Fruit fly (Drosophila melanogaster) whole organism, adult: ENCODE results near the gene CG17361.
A peak's percentile ranks its signal among the peaks of the same experiment; 100 is the strongest.

Source experiments
- CG11617 ChIP-seq: fragments of 200-800 bp; sonication (Bioruptor generic); optimal IDR thresholded peaks from 2 replicates; lab custom pipeline; 2017; ENCODE audit warnings: mild to moderate bottlenecking, missing biosample characterization, missing genetic modification reagents, missing genetic modification characterization
- CG12768 ChIP-seq: fragments of 200-800 bp; sonication (Bioruptor generic); optimal IDR thresholded peaks from 2 replicates; lab custom pipeline; 2017; ENCODE audit warnings: missing biosample characterization, missing genetic modification characterization, mild to moderate bottlenecking, moderate library complexity, missing genetic modification reagents
- CG14711 ChIP-seq: fragments of 200-800 bp; sonication (Bioruptor generic); optimal IDR thresholded peaks from 2 replicates; lab custom pipeline; 2018; ENCODE audit warnings: missing biosample characterization, mild to moderate bottlenecking, missing genetic modification characterization, moderate library complexity
- CG1620 ChIP-seq: fragments of 200-800 bp; sonication (Bioruptor generic); optimal IDR thresholded peaks from 2 replicates; lab custom pipeline; 2016; ENCODE audit warnings: missing biosample characterization, missing genetic modification characterization
- CG33017 ChIP-seq: fragments of 200-800 bp; sonication (Bioruptor generic); optimal IDR thresholded peaks from 2 replicates; lab custom pipeline; 2018; ENCODE audit warnings: missing biosample characterization, mild to moderate bottlenecking, missing genetic modification characterization, moderate library complexity
- CG5204 ChIP-seq: fragments of 200-800 bp; sonication (Bioruptor generic); optimal IDR thresholded peaks from 2 replicates; lab custom pipeline; 2016; ENCODE audit warnings: missing biosample characterization, missing genetic modification characterization
- CG7045 ChIP-seq: fragments of 200-800 bp; sonication (Bioruptor generic); optimal IDR thresholded peaks from 2 replicates; lab custom pipeline; 2017; ENCODE audit warnings: missing biosample characterization, mild to moderate bottlenecking, missing genetic modification characterization
- CG7101 ChIP-seq: fragments of 200-800 bp; sonication (Bioruptor generic); optimal IDR thresholded peaks from 2 replicates; lab custom pipeline; 2018; ENCODE audit warnings: missing biosample characterization, mild to moderate bottlenecking, missing genetic modification characterization, moderate library complexity
- Clk ChIP-seq: fragments of 200-800 bp; sonication (Bioruptor generic); optimal IDR thresholded peaks from 2 replicates; lab custom pipeline; 2017; ENCODE audit warnings: missing biosample characterization, missing genetic modification characterization
- Crg-1 ChIP-seq: fragments of 200-800 bp; sonication (Bioruptor generic); optimal IDR thresholded peaks from 2 replicates; lab custom pipeline; 2016; ENCODE audit warnings: missing biosample characterization, missing genetic modification characterization
- Hr96 ChIP-seq: fragments of 200-800 bp; sonication (Bioruptor generic); optimal IDR thresholded peaks from 2 replicates; lab custom pipeline; 2016; ENCODE audit warnings: missing biosample characterization, missing genetic modification characterization
- Mnt ChIP-seq: fragments of 200-800 bp; sonication (Bioruptor generic); optimal IDR thresholded peaks from 2 replicates; lab custom pipeline; 2016; ENCODE audit warnings: missing biosample characterization, mild to moderate bottlenecking, missing genetic modification characterization
- bab1 ChIP-seq: fragments of 200-800 bp; sonication (Bioruptor generic); optimal IDR thresholded peaks from 3 replicates; lab custom pipeline; 2019; ENCODE audit warnings: missing biosample characterization, mild to moderate bottlenecking, missing genetic modification characterization, moderate library complexity
- cic ChIP-seq: fragments of 200-800 bp; sonication (Bioruptor generic); optimal IDR thresholded peaks from 2 replicates; lab custom pipeline; 2017; ENCODE audit warnings: missing biosample characterization, mild to moderate bottlenecking, missing genetic modification characterization, moderate library complexity
- cnc ChIP-seq, 2 experiments: fragments of >200 bp; optimal IDR thresholded peaks; 2 replicates each; lab custom pipeline; 2017
- kay ChIP-seq: fragments of 200-800 bp; sonication (Bioruptor generic); peaks from one replicate; lab custom pipeline; 2016; ENCODE audit warnings: missing biosample characterization, missing genetic modification characterization, borderline replicate concordance
- ovo ChIP-seq: fragments of 200-800 bp; sonication (Bioruptor generic); optimal IDR thresholded peaks from 2 replicates; lab custom pipeline; 2016; ENCODE audit warnings: missing biosample characterization, missing genetic modification characterization
- pad ChIP-seq: fragments of 200-800 bp; sonication (Bioruptor generic); optimal IDR thresholded peaks from 3 replicates; lab custom pipeline; 2017; ENCODE audit warnings: missing biosample characterization, missing genetic modification characterization, mild to moderate bottlenecking, moderate library complexity, missing genetic modification reagents
- tj ChIP-seq: fragments of 200-800 bp; sonication (Bioruptor generic); optimal IDR thresholded peaks from 3 replicates; lab custom pipeline; 2017; ENCODE audit warnings: missing biosample characterization, mild to moderate bottlenecking, missing genetic modification characterization, moderate library complexity
- toe ChIP-seq: fragments of 200-800 bp; sonication (Bioruptor generic); optimal IDR thresholded peaks from 2 replicates; lab custom pipeline; 2016; ENCODE audit warnings: missing biosample characterization, missing genetic modification characterization

CG17361 gene

DNA sequence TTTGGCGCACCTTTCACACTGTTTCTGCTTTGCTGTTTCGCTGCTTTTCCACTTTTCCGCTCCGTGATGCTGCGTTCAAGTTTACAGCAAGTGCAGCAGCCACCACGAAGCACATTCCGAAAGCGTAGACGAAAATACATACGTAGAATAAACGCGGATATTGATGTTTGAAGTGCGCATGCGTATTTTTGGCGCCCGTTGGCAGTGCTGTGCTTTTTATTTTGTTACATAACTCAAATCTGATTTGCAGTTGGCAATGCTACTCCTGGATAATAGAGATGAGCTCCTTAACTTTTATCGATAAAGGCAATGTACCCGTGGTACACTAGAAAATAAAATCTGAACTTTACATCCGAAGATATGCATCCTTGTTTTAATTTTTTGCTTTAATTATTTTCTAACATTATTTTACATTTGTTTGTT is 9.7 kb downstream of the CG17361 start:
- TF ChIP-seq CG11617 (GFP tag; lab: Kevin White, UChicago) (peak; percentile 14), CG7101 (peak; percentile 23), pad (GFP tag; lab: Kevin White, UChicago) (peak; percentile 4), toe (GFP tag; lab: Kevin White, UChicago) (no peak), cnc (optimal IDR thresholded peaks at IDR 0.05; lab: Kevin White, UChicago) (no peak), CG7045 (GFP tag; lab: Kevin White, UChicago) (peak; percentile 17), CG14711 (tag; lab: Kevin White, UChicago) (peak; percentile 21), Clk (GFP tag; lab: Kevin White, UChicago) (peak; percentile 16), Mnt (GFP tag; lab: Kevin White, UChicago) (peak; percentile 47), bab1 (GFP tag; lab: Kevin White, UChicago) (peak; percentile 22), CG1620 (GFP tag; lab: Kevin White, UChicago) (no peak), cic (GFP tag; lab: Kevin White, UChicago) (peak; percentile 88), ovo (GFP tag; lab: Kevin White, UChicago) (peak; percentile 21), CG12768 (peak; percentile 66)

DNA sequence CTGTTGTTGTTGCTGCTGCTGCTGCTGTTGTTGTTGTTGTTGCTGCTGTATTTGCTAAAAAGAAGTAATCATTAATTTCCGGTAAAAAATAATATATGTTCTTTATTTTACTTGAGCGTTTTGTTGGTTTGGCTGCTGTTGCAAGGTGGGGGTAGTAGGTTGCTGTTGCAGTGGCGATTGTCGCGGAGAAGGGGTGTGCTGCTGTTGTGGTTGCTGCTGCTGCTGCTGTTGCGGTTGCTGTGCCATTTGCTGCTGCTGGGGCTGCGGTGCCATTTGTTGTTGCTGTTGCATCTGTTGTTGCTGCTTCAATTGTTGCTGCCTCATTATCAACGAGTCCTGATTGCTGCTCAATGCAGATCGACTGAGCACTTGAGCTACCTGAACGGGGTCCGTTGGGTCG is 28.7 kb downstream of the CG17361 start:
- TF ChIP-seq CG7045 (GFP tag; lab: Kevin White, UChicago) (no peak), CG14711 (tag; lab: Kevin White, UChicago) (no peak), CG1620 (GFP tag; lab: Kevin White, UChicago) (no peak), cic (GFP tag; lab: Kevin White, UChicago) (no peak), CG5204 (GFP tag; lab: Kevin White, UChicago) (no peak), kay (GFP tag; lab: Kevin White, UChicago) (no peak), pad (GFP tag; lab: Kevin White, UChicago) (no peak), CG11617 (GFP tag; lab: Kevin White, UChicago) (no peak), tj (GFP tag; lab: Kevin White, UChicago) (no peak)

DNA sequence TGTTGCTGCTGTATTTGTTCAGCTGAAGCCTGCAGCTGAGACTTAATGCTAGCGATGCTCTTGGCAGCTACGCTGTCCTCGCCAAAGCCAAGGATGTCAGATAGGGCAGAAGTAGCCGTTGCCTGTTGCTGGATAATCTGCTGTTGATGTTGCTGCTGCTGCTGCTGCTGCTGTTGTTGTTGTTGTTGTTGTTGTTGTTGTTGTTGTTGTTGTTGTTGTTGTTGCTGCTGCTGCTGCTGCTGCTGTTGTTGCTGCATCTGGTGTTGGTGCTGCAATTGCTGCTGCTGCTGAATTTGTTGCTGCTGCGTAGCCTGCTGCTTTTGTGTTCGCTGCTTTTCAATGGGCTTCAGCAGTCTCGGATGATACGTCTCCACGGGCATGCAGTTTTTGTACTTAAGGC is 30.6 kb downstream of the CG17361 start:
- TF ChIP-seq Crg-1 (GFP tag; lab: Kevin White, UChicago) (no peak), CG11617 (GFP tag; lab: Kevin White, UChicago) (no peak), CG14711 (tag; lab: Kevin White, UChicago) (no peak), CG1620 (GFP tag; lab: Kevin White, UChicago) (no peak), CG33017 (tag; lab: Kevin White, UChicago) (no peak), toe (GFP tag; lab: Kevin White, UChicago) (no peak), bab1 (GFP tag; lab: Kevin White, UChicago) (no peak), CG7045 (GFP tag; lab: Kevin White, UChicago) (no peak), CG7101 (no peak), tj (GFP tag; lab: Kevin White, UChicago) (no peak), ovo (GFP tag; lab: Kevin White, UChicago) (no peak), cnc (optimal IDR thresholded peaks at IDR 0.05; lab: Kevin White, UChicago) (no peak), kay (GFP tag; lab: Kevin White, UChicago) (no peak), Hr96 (no peak)

DNA sequence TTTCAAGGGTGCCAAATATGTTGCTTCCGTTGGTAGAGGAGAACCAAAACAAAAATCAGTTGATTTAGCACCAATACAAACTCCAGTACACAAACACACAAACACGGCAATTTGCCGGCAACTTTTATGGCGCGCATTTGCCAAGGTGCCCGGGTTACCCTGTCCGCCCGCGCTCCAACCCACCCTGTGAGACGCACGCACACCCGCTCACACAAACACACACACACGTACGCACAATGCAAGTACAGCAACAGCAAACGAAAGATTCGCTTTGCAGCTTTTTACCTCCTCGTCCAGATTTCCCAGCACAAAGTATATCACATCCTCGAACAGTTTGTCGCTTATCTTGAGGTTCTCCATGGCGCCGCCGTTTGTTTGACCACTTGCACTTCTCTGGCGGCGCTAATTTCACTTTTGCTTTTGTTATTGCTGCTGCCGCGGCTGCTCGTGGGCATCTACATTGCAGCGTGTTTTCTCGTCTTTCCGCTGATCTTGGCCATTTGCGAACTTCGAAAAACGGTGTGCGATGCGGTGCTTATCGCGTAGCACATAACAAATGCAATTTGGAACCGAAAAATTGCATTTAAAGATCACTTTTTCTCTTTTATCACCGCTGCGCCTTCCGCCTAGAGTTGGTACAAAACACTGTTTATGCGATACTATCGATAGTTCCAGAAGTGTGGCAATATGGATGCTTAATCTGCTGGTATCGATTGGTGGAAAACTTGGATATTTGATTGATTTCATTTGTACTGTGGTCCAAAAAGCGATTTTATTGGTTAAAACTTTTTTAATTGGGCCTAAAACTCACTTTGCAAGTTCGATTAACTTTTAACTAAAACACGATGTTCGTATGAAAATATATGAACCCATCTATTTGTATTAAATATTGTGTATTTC is 31.7 kb downstream of the CG17361 start, which contains the start of gene Ptip:
Gene Ptip, minus strand, starts transcription at position 637 of the 900 bp plus-strand sequence.
- TF ChIP-seq CG7045 (GFP tag; lab: Kevin White, UChicago) (no peak), tj (GFP tag; lab: Kevin White, UChicago) (peak; percentile 27), CG14711 (tag; lab: Kevin White, UChicago) (peak; percentile 48), CG33017 (tag; lab: Kevin White, UChicago) (no peak), cnc (optimal IDR thresholded peaks at IDR 0.05; lab: Kevin White, UChicago) (no peak), kay (GFP tag; lab: Kevin White, UChicago) (no peak), bab1 (GFP tag; lab: Kevin White, UChicago) (peak; percentile 52), Hr96 (no peak), pad (GFP tag; lab: Kevin White, UChicago) (no peak), Clk (GFP tag; lab: Kevin White, UChicago) (no peak), CG1620 (GFP tag; lab: Kevin White, UChicago) (peak; percentile 12), Mnt (GFP tag; lab: Kevin White, UChicago) (peak; percentile 72), toe (GFP tag; lab: Kevin White, UChicago) (no peak), ovo (GFP tag; lab: Kevin White, UChicago) (no peak), Crg-1 (GFP tag; lab: Kevin White, UChicago) (peak; percentile 37), CG5204 (GFP tag; lab: Kevin White, UChicago) (no peak), CG12768 (peak; percentile 20), cic (GFP tag; lab: Kevin White, UChicago) (peak; percentile 30), CG7101 (peak; percentile 32), CG11617 (GFP tag; lab: Kevin White, UChicago) (no peak)
